Worm (Caenorhabditis elegans): ENCODE data around the gene inx-6.

The inx-6 gene

ce11 chrIV:12746284-12746683 is at the start of gene inx-6:
TSS of gene inx-6 (plus strand) at chrIV:12746584.
- TF ChIP-seq unc-3 (GFP tag; conservative IDR thresholded peaks at IDR 0.05) (no peak), unc-3 (tag; optimal IDR thresholded peaks at IDR 0.05) (no peak), dve-1 (tag; optimal IDR thresholded peaks at IDR 0.05) (no peak), C38D4.7 (GFP tag; optimal IDR thresholded peaks at IDR 0.05) (no peak), sdc-2 (tag; optimal IDR thresholded peaks at IDR 0.05) (no peak), C08G9.2 (tag; optimal IDR thresholded peaks at IDR 0.05) (no peak), ceh-48 (tag; optimal IDR thresholded peaks at IDR 0.05) (no peak), tbx-2 (tag; optimal IDR thresholded peaks at IDR 0.05) (no peak), tbx-7 (tag; optimal IDR thresholded peaks at IDR 0.05) (no peak)

- TF ChIP-seq hlh-30 (tag; optimal IDR thresholded peaks at IDR 0.05; ENCODE audit: insufficient read depth) = no peak
- no peak for TF ChIP-seq ceh-45 (GFP tag; IDR thresholded peaks at IDR 0.05)
- TF ChIP-seq ceh-9 (tag; optimal IDR thresholded peaks at IDR 0.05) = no peak
- no peak for TF ChIP-seq tbx-7 (tag; optimal IDR thresholded peaks at IDR 0.05)
- no peak for TF ChIP-seq nhr-11 (tag; optimal IDR thresholded peaks at IDR 0.05)
- no peak for TF ChIP-seq ceh-34 (tag; optimal IDR thresholded peaks at IDR 0.05)
- no peak for TF ChIP-seq gmeb-2 (tag; optimal IDR thresholded peaks at IDR 0.05)
- TF ChIP-seq hlh-15 (tag; optimal IDR thresholded peaks at IDR 0.05) = no peak
- TF ChIP-seq ztf-16 (tag; optimal IDR thresholded peaks at IDR 0.05) = no peak
- no peak for TF ChIP-seq ceh-18 (tag; optimal IDR thresholded peaks at IDR 0.05)
- no peak for TF ChIP-seq pros-1 (tag; optimal IDR thresholded peaks at IDR 0.05)
- no peak for TF ChIP-seq sox-2 (GFP tag; IDR thresholded peaks at IDR 0.05)
- TF ChIP-seq ceh-48 (tag; optimal IDR thresholded peaks at IDR 0.05) = no peak
- no peak for TF ChIP-seq pax-1 (tag; optimal IDR thresholded peaks at IDR 0.05)
Observed at ce11 chrIV:12698880-12699279, 47.5 kb upstream of the inx-6 start.

- TF ChIP-seq ceh-45 (GFP tag; IDR thresholded peaks at IDR 0.05) (no peak), sox-4 (tag; optimal IDR thresholded peaks at IDR 0.05) (no peak), ahr-1 (tag; optimal IDR thresholded peaks at IDR 0.05) (no peak), tbx-7 (tag; optimal IDR thresholded peaks at IDR 0.05) (no peak), ceh-34 (tag; optimal IDR thresholded peaks at IDR 0.05) (no peak), che-1 (tag; optimal IDR thresholded peaks at IDR 0.05) (no peak), lim-6 (tag; optimal IDR thresholded peaks at IDR 0.05) (no peak), fkh-6 (tag; optimal IDR thresholded peaks at IDR 0.05) (no peak)
Observed at ce11 chrIV:12700204-12700603, 46.2 kb upstream of the inx-6 start.

- no peak for TF ChIP-seq hlh-15 (tag; optimal IDR thresholded peaks at IDR 0.05)
- no peak for TF ChIP-seq unc-42 (tag; optimal IDR thresholded peaks at IDR 0.05)
- TF ChIP-seq ceh-18 (tag; optimal IDR thresholded peaks at IDR 0.05) = no peak
- TF ChIP-seq unc-55 (GFP tag; optimal IDR thresholded peaks at IDR 0.05) = peak; percentile 51
- TF ChIP-seq ceh-30 (tag; optimal IDR thresholded peaks at IDR 0.05) = no peak
Observed at ce11 chrIV:12700944-12701343, 45.4 kb upstream of the inx-6 start.

- TF ChIP-seq ceh-30 (tag; optimal IDR thresholded peaks at IDR 0.05) (no peak), gmeb-2 (tag; optimal IDR thresholded peaks at IDR 0.05) (no peak), sox-4 (tag; optimal IDR thresholded peaks at IDR 0.05) (no peak), ets-4 (tag; optimal IDR thresholded peaks at IDR 0.05) (no peak), ceh-18 (tag; optimal IDR thresholded peaks at IDR 0.05) (no peak), nhr-232 (tag; optimal IDR thresholded peaks at IDR 0.05) (no peak), F13H6.1 (tag; optimal IDR thresholded peaks at IDR 0.05) (no peak), pha-2 (tag; optimal IDR thresholded peaks at IDR 0.05) (no peak), ceh-31 (tag; optimal IDR thresholded peaks at IDR 0.05) (no peak), hlh-30 (tag; optimal IDR thresholded peaks at IDR 0.05; ENCODE audit: insufficient read depth) (no peak), ceh-22 (tag; optimal IDR thresholded peaks at IDR 0.05) (no peak), pat-9 (tag; optimal IDR thresholded peaks at IDR 0.05) (no peak)
Observed at ce11 chrIV:12703811-12704210, 42.6 kb upstream of the inx-6 start, which contains the start of gene C27D8.4. TSS of gene C27D8.4 (plus strand) at chrIV:12704111.
